Fruit fly (Drosophila melanogaster): Measurements from ENCODE around the gene PCID2.

Gene PCID2

dm6 chr3L:11591803-11592202 is 34.4 kb upstream of the PCID2 start:
- TF ChIP-seq cnc (optimal IDR thresholded peaks at IDR 0.05) (no peak), tj (GFP tag; optimal IDR thresholded peaks at IDR 0.05) (no peak), cic (GFP tag; optimal IDR thresholded peaks at IDR 0.05) (no peak)

dm6 chr3L:11593778-11594177 is 32.5 kb upstream of the PCID2 start:
- TF ChIP-seq CG11617 (GFP tag; optimal IDR thresholded peaks at IDR 0.05) (peak; percentile 22), pad (GFP tag; optimal IDR thresholded peaks at IDR 0.05) (no peak), cnc (optimal IDR thresholded peaks at IDR 0.05) (no peak), cic (GFP tag; optimal IDR thresholded peaks at IDR 0.05) (no peak), CG1620 (GFP tag; optimal IDR thresholded peaks at IDR 0.05) (no peak), CG7101 (tag; optimal IDR thresholded peaks at IDR 0.05) (peak; percentile 35), CG5204 (GFP tag; optimal IDR thresholded peaks at IDR 0.05) (no peak), Mnt (GFP tag; optimal IDR thresholded peaks at IDR 0.05) (no peak), Crg-1 (GFP tag; optimal IDR thresholded peaks at IDR 0.05) (no peak), CG7045 (GFP tag; optimal IDR thresholded peaks at IDR 0.05) (peak; percentile 66), Hr96 (GFP tag; optimal IDR thresholded peaks at IDR 0.05) (no peak), toe (GFP tag; optimal IDR thresholded peaks at IDR 0.05) (no peak), tj (GFP tag; optimal IDR thresholded peaks at IDR 0.05) (no peak), CG12768 (GFP tag; optimal IDR thresholded peaks at IDR 0.05) (peak; percentile 62), kay (GFP tag; ENCODE audit: borderline replicate concordance) (no peak), bab1 (GFP tag; optimal IDR thresholded peaks at IDR 0.05) (no peak), CG14711 (tag; optimal IDR thresholded peaks at IDR 0.05) (peak; percentile 9), CG33017 (tag; optimal IDR thresholded peaks at IDR 0.05) (peak; percentile 81)

- TF ChIP-seq bab1 (GFP tag; optimal IDR thresholded peaks at IDR 0.05) (no peak), CG7045 (GFP tag; optimal IDR thresholded peaks at IDR 0.05) (no peak), CG11617 (GFP tag; optimal IDR thresholded peaks at IDR 0.05) (no peak), CG7101 (tag; optimal IDR thresholded peaks at IDR 0.05) (no peak), Clk (GFP tag; optimal IDR thresholded peaks at IDR 0.05) (no peak), CG12768 (GFP tag; optimal IDR thresholded peaks at IDR 0.05) (no peak), CG5204 (GFP tag; optimal IDR thresholded peaks at IDR 0.05) (no peak), Mnt (GFP tag; optimal IDR thresholded peaks at IDR 0.05) (no peak), CG14711 (tag; optimal IDR thresholded peaks at IDR 0.05) (no peak), Hr96 (GFP tag; optimal IDR thresholded peaks at IDR 0.05) (no peak)
Measured at dm6 chr3L:11596585-11597252, 29.5 kb upstream of the PCID2 start, which contains the start of gene CG7368. CG7368 (plus strand) TSS chr3L:11597202.

DNA sequence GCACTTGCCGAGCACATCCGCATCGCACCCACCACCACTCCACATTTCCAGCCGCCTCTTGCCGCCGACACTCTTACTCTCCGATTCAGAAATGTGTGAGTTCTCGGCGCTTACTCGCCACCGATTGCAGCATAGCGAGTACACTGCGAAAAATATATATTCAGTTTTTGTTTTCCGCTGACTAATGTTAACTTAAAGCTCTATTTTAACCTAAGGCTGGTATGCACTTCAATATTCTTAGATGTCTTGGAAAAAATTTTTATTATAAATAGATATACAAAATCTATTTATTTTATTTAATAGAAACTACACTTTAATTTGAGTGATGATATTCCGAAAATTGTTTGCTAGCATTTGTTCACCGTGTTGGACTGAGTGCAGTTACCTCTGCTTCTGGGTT is 27.0 kb upstream of the PCID2 start:
- TF ChIP-seq CG7045 (GFP tag; optimal IDR thresholded peaks at IDR 0.05) (peak; percentile 64), CG33017 (tag; optimal IDR thresholded peaks at IDR 0.05) (peak; percentile 48), CG7101 (tag; optimal IDR thresholded peaks at IDR 0.05) (peak; percentile 0), pad (GFP tag; optimal IDR thresholded peaks at IDR 0.05) (no peak), CG5204 (GFP tag; optimal IDR thresholded peaks at IDR 0.05) (peak; percentile 14), Crg-1 (GFP tag; optimal IDR thresholded peaks at IDR 0.05) (no peak), CG11617 (GFP tag; optimal IDR thresholded peaks at IDR 0.05) (peak; percentile 33), tj (GFP tag; optimal IDR thresholded peaks at IDR 0.05) (peak; percentile 5)

dm6 chr3L:11599965-11600420 is 26.2 kb upstream of the PCID2 start, which contains the start of the genes CG14137 and CG46394:
CG14137 (minus strand) TSS chr3L:11600065.
CG46394 (plus strand) TSS chr3L:11600370.
- TF ChIP-seq Hr96 (GFP tag; optimal IDR thresholded peaks at IDR 0.05) (no peak), ovo (GFP tag; optimal IDR thresholded peaks at IDR 0.05) (no peak), CG14711 (tag; optimal IDR thresholded peaks at IDR 0.05) (no peak), CG7045 (GFP tag; optimal IDR thresholded peaks at IDR 0.05) (no peak), CG5204 (GFP tag; optimal IDR thresholded peaks at IDR 0.05) (no peak), CG12768 (GFP tag; optimal IDR thresholded peaks at IDR 0.05) (no peak), CG33017 (tag; optimal IDR thresholded peaks at IDR 0.05) (no peak)

DNA sequence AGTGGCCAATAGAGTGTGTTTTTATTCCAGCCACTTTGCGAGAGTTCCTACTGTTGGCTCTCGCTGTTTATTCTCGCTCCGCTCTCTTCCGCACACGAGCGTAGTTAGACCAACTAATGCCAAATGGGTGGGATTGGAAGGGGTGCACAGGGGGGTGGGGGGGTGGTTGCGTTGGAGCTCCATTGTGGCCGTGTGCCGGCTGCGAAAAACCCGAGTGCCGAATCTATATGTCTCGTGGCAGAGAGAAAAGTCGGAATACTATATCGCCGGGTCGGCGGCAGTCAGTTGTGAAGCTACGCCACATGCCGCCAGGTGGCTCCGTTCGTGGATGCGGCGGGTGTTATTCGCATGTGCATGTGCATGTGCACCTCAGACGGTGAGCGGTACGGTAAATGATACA is 25.1 kb upstream of the PCID2 start:
- no peak for TF ChIP-seq Hr96 (GFP tag; optimal IDR thresholded peaks at IDR 0.05)
- TF ChIP-seq Mnt (GFP tag; optimal IDR thresholded peaks at IDR 0.05) = peak; percentile 6

DNA sequence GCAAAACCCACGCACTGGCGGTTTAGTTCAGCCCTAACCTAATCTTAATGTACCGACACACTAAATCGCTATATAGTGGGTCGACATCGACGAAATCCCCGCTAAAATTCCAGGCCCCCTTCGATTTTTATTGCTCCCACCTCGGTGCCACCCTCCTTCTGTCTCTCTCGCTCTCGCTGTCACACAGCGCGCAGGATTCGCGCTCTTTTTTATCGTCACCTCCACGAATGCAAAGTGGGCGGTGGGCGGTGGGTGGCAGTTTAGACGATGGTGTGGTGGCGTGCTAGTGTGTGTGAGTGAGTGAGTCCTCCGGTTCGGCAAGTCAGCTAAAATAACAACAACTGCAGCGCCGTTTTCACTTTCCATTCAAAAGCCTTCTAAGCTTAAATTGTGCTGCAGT is 24.2 kb upstream of the PCID2 start:
- TF ChIP-seq CG7045 (GFP tag; optimal IDR thresholded peaks at IDR 0.05) (no peak), CG1620 (GFP tag; optimal IDR thresholded peaks at IDR 0.05) (no peak), tj (GFP tag; optimal IDR thresholded peaks at IDR 0.05) (no peak), Clk (GFP tag; optimal IDR thresholded peaks at IDR 0.05) (no peak), cnc (optimal IDR thresholded peaks at IDR 0.05) (no peak), CG12768 (GFP tag; optimal IDR thresholded peaks at IDR 0.05) (no peak), CG14711 (tag; optimal IDR thresholded peaks at IDR 0.05) (no peak), ovo (GFP tag; optimal IDR thresholded peaks at IDR 0.05) (no peak), bab1 (GFP tag; optimal IDR thresholded peaks at IDR 0.05) (no peak), CG33017 (tag; optimal IDR thresholded peaks at IDR 0.05) (no peak), pad (GFP tag; optimal IDR thresholded peaks at IDR 0.05) (no peak), Mnt (GFP tag; optimal IDR thresholded peaks at IDR 0.05) (no peak)
